Worm (Caenorhabditis elegans) whole organism, L4/young adult: ENCODE measurements around the gene gmap-2.

ENCODE experiments used
- W03F9.2 ChIP-seq: fragments of 150-350 bp; optimal IDR thresholded peaks from 2 replicates; lab custom pipeline; 2014; ENCODE audit warnings: missing biosample characterization, missing genetic modification characterization
- dao-5 ChIP-seq: sonication (generic microtip); optimal IDR thresholded peaks from 2 replicates; lab custom pipeline; 2016; ENCODE audit warnings: missing genotype, missing genetic modification characterization, moderate library complexity, missing compliant biosample characterization
- him-1 ChIP-seq: sonication (generic microtip); optimal IDR thresholded peaks from 2 replicates; lab custom pipeline; 2016; ENCODE audit warnings: missing genotype, missing genetic modification reagents, missing genetic modification characterization, missing compliant biosample characterization

gmap-2 gene

DNA sequence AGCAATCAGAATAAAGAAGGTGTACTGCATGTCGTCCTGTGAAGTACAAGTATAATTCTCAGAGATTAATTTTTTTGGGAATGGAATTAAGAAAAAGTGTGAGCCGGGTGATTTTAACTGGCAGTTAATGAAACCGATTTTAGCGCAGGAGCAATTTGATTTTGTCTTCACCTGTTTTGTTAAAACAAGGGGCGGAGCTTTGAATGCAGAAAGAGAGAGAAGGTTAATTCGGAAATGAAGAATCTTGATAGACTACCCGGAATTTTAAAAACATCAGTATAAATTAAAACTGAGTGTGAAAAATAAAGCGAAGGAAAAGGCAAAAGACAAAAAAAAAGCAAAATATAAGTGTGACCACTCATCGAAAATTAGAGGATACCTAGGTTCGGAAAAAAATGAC, 3.5 kb upstream of the gmap-2 start, which contains the start of gene C05E7.3:
Gene C05E7.3 (minus strand): TSS at position 101 of the 400 bp plus-strand sequence.
- TF ChIP-seq dao-5 = no peak
- TF ChIP-seq him-1 (tag; lab: Kevin White, UChicago) = no peak
- no peak for TF ChIP-seq W03F9.2 (tag; lab: Kevin White, UChicago)

DNA sequence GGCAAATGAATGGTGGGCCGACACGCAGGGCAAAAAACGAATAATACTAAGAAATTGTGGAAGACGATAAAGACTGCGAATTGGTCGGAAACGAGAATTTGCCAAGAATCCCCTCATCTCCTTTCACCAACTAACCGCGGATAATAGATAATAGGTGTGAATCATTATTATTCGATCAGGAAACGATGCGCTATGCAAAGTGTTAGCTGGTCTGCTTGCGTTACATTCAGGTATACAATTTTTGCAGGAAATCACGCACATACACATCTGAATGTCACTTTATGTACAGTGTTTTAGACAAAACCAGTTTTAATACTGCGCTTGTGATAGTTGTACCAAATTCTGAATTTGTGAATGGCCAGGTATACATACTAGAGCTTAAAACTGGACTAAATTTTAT, 1.6 kb upstream of the gmap-2 start:
- TF ChIP-seq W03F9.2 (tag; lab: Kevin White, UChicago) (no peak), him-1 (tag; lab: Kevin White, UChicago) (no peak), dao-5 (no peak)

DNA sequence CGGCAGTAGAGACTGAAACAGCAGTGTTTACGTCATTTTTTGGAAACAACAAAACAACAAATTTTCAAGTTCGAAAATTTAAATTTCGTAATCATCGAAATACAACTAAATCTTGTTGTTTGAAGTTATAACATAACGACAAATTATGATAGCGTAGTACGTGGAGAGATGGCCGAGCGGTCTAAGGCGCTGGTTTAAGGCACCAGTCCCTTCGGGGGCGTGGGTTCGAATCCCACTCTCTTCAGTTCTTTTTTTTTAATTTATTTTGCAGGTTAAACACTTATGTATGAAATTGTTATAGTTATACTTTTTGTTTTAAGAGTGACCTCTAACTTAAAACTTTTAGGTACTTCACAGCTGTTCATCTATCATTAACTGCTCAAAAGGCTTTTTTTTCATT, 770 bp downstream of the gmap-2 start:
- no peak for TF ChIP-seq W03F9.2 (tag; lab: Kevin White, UChicago)
- TF ChIP-seq him-1 (tag; lab: Kevin White, UChicago) = no peak
- TF ChIP-seq dao-5 = no peak

DNA sequence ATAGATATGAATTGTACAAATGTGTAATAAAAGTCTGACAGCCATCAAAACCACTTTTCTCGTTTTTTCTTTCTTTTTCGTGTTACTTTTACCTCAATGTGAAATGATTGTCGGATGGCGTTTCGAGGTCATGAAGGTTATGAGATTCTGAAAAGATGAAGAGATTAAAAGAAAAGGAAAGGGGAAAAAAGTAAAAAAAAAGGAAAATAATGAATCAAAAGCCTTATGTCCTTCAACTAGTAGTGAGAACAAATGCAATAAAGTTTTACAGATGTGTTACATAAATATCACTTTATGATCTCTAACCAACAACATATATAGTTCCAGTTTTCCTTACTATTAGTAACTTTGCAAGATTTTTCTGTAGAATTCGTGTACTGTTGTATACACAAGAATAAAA, 2.3 kb downstream of the gmap-2 start, which contains the start of gene gmap-3:
Gene gmap-3 (minus strand): TSS at position 148 of the 400 bp plus-strand sequence.
- TF ChIP-seq dao-5 (no peak), him-1 (tag; lab: Kevin White, UChicago) (no peak), W03F9.2 (tag; lab: Kevin White, UChicago) (no peak)

DNA sequence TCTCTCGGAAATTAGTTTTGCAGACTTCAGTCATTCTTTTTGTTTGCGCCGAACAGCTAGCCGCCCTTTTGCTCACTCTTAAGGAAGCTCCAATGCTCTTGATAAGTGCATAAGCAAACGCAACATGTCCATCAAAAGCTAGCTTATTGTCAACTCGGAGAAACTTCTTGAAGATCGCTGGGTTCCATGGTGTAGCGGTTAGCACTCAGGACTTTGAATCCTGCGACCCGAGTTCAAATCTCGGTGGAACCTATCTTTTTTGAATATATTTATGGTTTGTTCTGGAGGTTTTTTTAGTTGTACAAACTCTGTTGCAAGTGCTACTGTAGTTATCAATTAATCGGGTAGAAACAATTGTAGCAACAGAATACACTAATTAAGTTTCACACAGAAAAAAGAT, 5.5 kb downstream of the gmap-2 start:
- no peak for TF ChIP-seq dao-5
- no peak for TF ChIP-seq him-1 (tag; lab: Kevin White, UChicago)
- no peak for TF ChIP-seq W03F9.2 (tag; lab: Kevin White, UChicago)

DNA sequence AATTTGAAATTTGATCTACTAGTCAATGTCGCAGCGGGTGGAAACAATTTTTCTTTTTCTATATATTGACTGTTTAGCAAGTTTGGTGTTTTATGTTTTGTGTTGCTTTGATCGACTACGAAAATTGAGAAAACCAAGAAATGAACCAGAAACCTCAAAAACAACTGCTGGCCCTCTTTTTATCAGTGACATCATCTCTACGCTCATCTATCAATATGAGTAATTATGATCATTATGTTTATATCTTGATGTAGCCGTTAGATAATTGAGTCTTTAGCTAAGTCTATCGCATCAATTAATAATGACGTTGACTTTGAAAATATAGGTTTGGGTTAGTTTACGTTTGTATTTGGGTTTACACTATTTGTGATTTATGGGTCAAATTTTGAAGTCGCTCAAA, 7.4 kb downstream of the gmap-2 start:
- TF ChIP-seq him-1 (tag; lab: Kevin White, UChicago) = no peak
- TF ChIP-seq W03F9.2 (tag; lab: Kevin White, UChicago) = no peak
- no peak for TF ChIP-seq dao-5

DNA sequence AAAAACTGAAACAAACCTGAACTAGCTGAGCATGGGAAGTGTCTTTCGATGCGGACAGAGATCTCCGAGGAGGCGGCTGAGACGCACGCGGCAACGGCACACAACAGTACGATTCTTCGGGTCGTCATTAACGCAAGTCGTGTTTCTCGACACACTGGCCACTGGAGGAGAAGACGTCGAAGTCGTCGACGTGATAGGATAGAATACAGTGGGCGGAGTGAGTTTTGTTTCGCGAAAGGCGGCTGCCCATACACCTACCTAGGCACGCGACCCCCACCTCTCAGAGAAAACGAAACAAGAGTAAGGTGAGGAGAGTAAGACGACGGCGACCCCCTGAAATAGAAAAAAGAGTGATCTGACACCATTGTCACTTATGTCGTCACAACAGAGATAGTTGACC, 8.3 kb downstream of the gmap-2 start, which contains the start of gene gmap-1:
Gene gmap-1 (minus strand): TSS at position 211 of the 400 bp plus-strand sequence.
- TF ChIP-seq dao-5 (no peak), him-1 (tag; lab: Kevin White, UChicago) (no peak)

DNA sequence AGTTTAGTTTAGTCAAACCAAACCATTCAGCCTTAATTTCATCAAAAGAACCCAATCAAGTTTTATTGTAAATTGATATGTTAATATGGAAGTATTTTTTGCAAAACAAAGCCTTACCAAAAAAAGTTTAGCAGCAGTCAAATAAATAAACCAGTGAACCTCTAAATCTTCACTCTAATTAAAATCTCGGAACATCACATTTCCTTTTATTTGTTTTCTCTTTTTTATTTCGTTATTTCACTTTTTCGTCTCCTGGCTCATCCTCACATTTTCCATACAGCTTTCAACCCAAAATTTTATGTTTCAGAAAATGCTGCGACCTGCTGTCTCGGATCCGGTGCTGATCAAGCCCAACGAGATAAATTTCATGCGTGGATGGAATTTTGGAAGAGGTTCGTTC, 13.1 kb downstream of the gmap-2 start, which contains the start of gene C34E7.3:
Gene C34E7.3 (plus strand): TSS at position 301 of the 400 bp plus-strand sequence.
- TF ChIP-seq him-1 (tag; lab: Kevin White, UChicago) (no peak), dao-5 (no peak), W03F9.2 (tag; lab: Kevin White, UChicago) (no peak)

DNA sequence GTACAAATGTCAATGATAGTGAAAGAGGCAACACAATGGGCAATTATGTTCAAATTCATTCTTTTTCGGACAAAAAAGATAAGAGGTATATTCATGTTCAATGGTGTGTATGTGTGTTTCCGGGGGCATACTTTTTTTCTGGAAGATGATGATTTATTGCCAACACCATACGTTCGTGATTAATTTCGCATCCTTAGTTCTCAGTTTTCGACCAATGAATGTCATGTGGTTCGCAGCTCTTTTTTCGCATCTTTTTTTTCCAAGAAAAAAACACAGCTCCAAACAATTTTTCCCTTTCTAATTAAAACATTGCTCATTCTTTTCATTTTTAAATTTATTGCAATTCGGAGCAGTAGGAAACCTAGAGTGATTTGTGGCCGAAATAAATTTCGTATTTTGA, 14.3 kb downstream of the gmap-2 start:
- no peak for TF ChIP-seq him-1 (tag; lab: Kevin White, UChicago)
- TF ChIP-seq W03F9.2 (tag; lab: Kevin White, UChicago) = no peak
- TF ChIP-seq dao-5 = no peak

DNA sequence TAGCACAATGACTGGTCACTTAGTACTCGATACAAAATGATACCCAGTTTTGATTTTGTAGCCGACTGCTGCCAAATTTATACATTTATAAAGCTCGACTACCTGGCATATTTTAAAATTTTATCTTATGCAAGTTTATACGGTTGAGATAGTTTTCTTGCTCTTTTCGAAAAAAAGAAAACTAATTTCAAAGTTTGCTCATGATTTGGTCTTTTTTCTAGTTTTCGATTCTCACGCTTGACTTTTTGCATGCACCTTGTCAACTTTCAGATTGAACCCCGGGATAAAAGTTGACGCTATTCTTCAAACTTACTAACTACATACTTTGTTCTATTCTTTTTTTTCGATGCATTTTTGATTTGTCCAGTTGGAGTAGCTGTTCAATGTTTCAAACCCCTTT, 16.1 kb downstream of the gmap-2 start:
- no peak for TF ChIP-seq him-1 (tag; lab: Kevin White, UChicago)
- TF ChIP-seq dao-5 = no peak
- no peak for TF ChIP-seq W03F9.2 (tag; lab: Kevin White, UChicago)

DNA sequence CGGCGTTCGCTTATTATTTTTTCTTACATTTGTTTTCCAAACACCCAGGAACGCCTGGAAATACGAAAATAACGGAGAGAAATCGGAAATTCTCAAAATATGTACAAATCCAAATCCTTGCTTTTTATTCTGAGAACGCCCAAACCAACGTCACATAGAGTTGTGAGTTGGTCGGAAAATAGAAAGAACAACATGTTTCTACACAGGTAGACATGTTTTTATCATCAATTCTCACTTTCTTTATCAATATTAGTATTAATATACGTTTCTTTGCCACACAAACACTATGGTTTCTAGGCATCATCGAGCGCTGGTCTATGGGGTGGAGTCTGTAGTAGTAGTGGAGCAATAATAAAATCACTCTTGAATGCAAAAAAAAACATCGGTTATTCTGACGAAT, 24.6 kb downstream of the gmap-2 start:
- no peak for TF ChIP-seq W03F9.2 (tag; lab: Kevin White, UChicago)

DNA sequence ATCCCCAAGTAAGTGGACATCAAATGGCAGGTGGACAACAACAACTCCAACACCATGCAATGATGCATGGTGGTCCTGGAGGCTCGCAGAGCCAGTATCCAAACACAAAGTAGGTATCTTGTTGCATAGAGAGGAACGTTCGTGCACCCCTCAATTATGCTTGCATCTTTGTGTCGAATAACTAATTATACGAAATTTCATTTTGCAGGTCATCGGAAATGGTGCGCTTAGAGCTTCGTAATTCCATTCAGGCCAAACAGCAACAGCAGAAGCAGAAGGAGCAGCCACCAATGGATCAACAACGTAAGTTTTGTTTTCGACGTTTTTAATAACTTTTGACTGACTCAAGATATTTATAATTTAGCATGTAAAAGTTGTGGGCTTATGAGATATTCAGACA, 26.6 kb downstream of the gmap-2 start:
- no peak for TF ChIP-seq him-1 (tag; lab: Kevin White, UChicago)
- no peak for TF ChIP-seq W03F9.2 (tag; lab: Kevin White, UChicago)
- no peak for TF ChIP-seq dao-5

DNA sequence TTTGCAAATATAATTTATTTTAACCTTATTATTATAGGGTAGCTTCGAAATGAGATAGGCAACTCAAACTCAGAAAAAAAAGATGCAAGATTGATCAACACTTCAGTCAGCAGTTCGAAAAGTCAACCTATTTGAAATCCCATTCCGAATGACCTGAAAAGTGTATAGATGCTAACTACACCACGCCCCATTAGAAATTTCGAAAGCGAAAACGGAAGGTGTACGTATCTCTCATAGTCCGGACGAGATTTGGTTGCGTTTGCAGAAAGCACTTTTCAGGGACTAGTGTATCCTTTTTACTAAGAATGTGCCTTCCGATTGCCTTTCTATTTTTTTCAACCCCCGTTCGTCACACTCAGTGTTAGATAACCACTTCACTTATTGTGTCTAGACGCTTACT, 27.4 kb downstream of the gmap-2 start:
- TF ChIP-seq him-1 (tag; lab: Kevin White, UChicago) (no peak), W03F9.2 (tag; lab: Kevin White, UChicago) (no peak), dao-5 (no peak)

DNA sequence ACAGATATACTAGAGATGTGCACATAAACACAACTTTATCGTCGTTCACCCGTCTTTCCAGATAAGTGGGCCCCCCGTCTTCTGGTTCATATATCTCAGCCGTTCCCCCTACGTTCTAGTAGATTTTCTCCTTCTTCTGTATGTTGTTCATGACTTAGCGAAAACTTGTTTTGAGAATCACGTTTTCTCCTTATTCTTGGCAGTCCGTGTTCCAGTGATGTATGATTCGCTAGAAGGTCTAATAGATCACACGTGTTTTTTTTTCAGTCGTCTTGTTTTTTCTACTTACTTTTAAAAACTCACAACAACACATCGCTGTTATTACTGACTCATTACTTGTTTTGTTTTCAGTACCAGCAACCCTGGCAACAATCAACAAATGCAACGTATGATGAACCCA, 28.0 kb downstream of the gmap-2 start:
- no peak for TF ChIP-seq him-1 (tag; lab: Kevin White, UChicago)
- TF ChIP-seq dao-5 = no peak
- no peak for TF ChIP-seq W03F9.2 (tag; lab: Kevin White, UChicago)

DNA sequence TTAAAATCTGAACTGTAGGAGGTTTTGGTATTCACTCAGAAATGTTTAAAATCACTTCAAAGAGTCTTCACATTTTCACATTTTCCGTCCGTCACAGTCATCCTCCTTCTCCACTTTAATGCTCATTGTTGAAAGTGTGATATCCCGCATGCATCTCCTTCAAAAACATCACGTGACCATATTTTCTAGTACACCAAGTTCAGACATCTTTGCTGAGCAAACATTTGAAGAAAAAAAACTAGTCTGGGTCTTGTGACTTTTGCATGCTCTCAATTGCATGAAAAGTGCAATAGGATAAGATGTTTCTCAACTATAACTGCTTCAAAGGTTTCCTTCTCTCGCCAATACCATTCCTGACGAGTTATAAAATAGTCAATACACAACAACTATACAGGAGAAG, 28.9 kb downstream of the gmap-2 start:
- TF ChIP-seq dao-5 = no peak
- no peak for TF ChIP-seq W03F9.2 (tag; lab: Kevin White, UChicago)
- TF ChIP-seq him-1 (tag; lab: Kevin White, UChicago) = no peak
